Worm (Caenorhabditis elegans) whole organism, early embryonic: ENCODE data around the gene clec-134.

ENCODE experiments used
- B0310.2 ChIP-seq: sonication (generic microtip); optimal IDR thresholded peaks from 2 replicates; lab custom pipeline; 2016; ENCODE audit warnings: mild to moderate bottlenecking, missing genetic modification characterization, missing compliant biosample characterization
- ama-1 ChIP-seq: fragments of 150-350 bp; optimal IDR thresholded peaks from 2 replicates; lab custom pipeline; 2014
- ceh-13 ChIP-seq: fragments of 200-800 bp; sonication (Bioruptor generic); optimal IDR thresholded peaks from 2 replicates; lab custom pipeline; 2018; ENCODE audit warnings: mild to moderate bottlenecking, missing genetic modification characterization, missing compliant biosample characterization
- ets-7 ChIP-seq: sonication (generic microtip); optimal IDR thresholded peaks from 2 replicates; lab custom pipeline; 2016; ENCODE audit warnings: missing genotype, missing genetic modification characterization, missing compliant biosample characterization
- flt-1 ChIP-seq: fragments of 200-800 bp; sonication (Bioruptor generic); IDR thresholded peaks from 2 replicates; pipeline ENCODE4 v1.3.6; 2022; ENCODE audit warnings: missing genetic modification characterization, missing compliant biosample characterization
- hmbx-1 ChIP-seq: sonication (generic microtip); optimal IDR thresholded peaks from 2 replicates; lab custom pipeline; 2016; ENCODE audit warnings: mild to moderate bottlenecking, missing genetic modification characterization, missing compliant biosample characterization
- pes-1 ChIP-seq: fragments of 200-800 bp; sonication (Bioruptor generic); IDR thresholded peaks from 2 replicates; pipeline ENCODE4 v1.3.6; 2022; ENCODE audit warnings: missing genetic modification reagents, missing genetic modification characterization, missing compliant biosample characterization
- scrt-1 ChIP-seq: fragments of 200-800 bp; sonication (Bioruptor generic); IDR thresholded peaks from 2 replicates; pipeline ENCODE4 v1.3.6; 2022; ENCODE audit warnings: missing genetic modification characterization, missing compliant biosample characterization
- tbx-11 ChIP-seq: fragments of 200-800 bp; sonication (Bioruptor generic); IDR thresholded peaks from 2 replicates; pipeline ENCODE4 v1.3.6; 2022; ENCODE audit warnings: missing genetic modification characterization, missing compliant biosample characterization
- tbx-37 ChIP-seq: fragments of 200-800 bp; sonication (Bioruptor generic); conservative IDR thresholded peaks from 2 replicates; pipeline ENCODE4 v1.3.6; 2022; ENCODE audit warnings: missing genetic modification reagents, missing genetic modification characterization, missing compliant biosample characterization

ce11 chrII:3598721-3599120 lies 18.9 kb downstream of the clec-134 start, which contains the start of gene Y49F6A.11:
- TF ChIP-seq tbx-11 (GFP tag; lab: Robert Waterston, UW): no peak
- TF ChIP-seq ama-1 (lab: Kevin White, UChicago): no peak
- no peak for TF ChIP-seq ets-7 (tag; lab: Kevin White, UChicago)
- TF ChIP-seq scrt-1 (GFP tag; lab: Robert Waterston, UW): no peak
- TF ChIP-seq ceh-13: no peak
- no peak for TF ChIP-seq B0310.2
- TF ChIP-seq tbx-37 (GFP tag; lab: Robert Waterston, UW): no peak
- no peak for TF ChIP-seq flt-1 (GFP tag; lab: Robert Waterston, UW)
- TF ChIP-seq pes-1 (GFP tag; lab: Robert Waterston, UW): no peak
- no peak for TF ChIP-seq hmbx-1 (tag; lab: Kevin White, UChicago)
